Worm (Caenorhabditis elegans): ENCODE data around the gene cdo-1.

cdo-1 gene

ce11 chrX:902512-902911 lies 39.1 kb upstream of the cdo-1 start, which contains the start of gene ZC13.10:
Gene ZC13.10 (minus strand): TSS chrX:902612.
- TF ChIP-seq sma-9 (GFP tag; optimal IDR thresholded peaks at IDR 0.05) (no peak), sma-9 (tag; optimal IDR thresholded peaks at IDR 0.05) (no peak), nhr-25 (tag; optimal IDR thresholded peaks at IDR 0.05) (no peak), lin-13 (GFP tag; optimal IDR thresholded peaks at IDR 0.05) (no peak), unc-62 (GFP tag; optimal IDR thresholded peaks at IDR 0.05) (no peak), nhr-23 (tag; optimal IDR thresholded peaks at IDR 0.05) (no peak)

DNA sequence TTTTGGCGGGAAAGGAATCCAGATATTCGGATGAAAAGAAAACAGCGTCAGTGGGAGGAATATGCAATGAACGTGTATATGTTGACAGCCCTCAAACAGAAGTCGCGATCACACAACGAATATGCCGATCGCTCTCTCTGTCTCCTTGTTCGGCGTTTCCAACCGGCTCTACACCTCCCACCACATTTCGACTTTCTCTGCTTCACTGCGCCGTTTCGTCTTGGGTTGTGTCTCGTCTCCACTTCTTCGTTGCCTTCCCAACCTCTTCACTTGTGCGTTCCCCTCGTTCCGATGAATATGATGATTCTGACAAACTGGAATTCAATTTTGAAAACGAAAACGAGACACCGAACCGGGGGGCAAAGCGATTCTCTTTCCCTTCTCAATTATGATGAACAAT lies 34.6 kb upstream of the cdo-1 start, which contains the start of gene mab-7:
TSS of gene mab-7 (minus strand) at position 101 of the 400 bp plus-strand sequence.
- no peak for TF ChIP-seq ZK546.5 (tag; optimal IDR thresholded peaks at IDR 0.05)
- no peak for TF ChIP-seq skn-1 (tag; optimal IDR thresholded peaks at IDR 0.05)
- no peak for TF ChIP-seq mab-5 (tag; optimal IDR thresholded peaks at IDR 0.05)
- TF ChIP-seq ztf-4 (tag; optimal IDR thresholded peaks at IDR 0.05), result no peak
- no peak for TF ChIP-seq nhr-21 (tag; optimal IDR thresholded peaks at IDR 0.05)
- no peak for TF ChIP-seq ztf-1 (GFP tag; conservative IDR thresholded peaks at IDR 0.05)
- no peak for TF ChIP-seq ama-1 (optimal IDR thresholded peaks at IDR 0.05)
- no peak for TF ChIP-seq unc-62 (GFP tag; optimal IDR thresholded peaks at IDR 0.05)
- no peak for TF ChIP-seq ztf-11 (tag; optimal IDR thresholded peaks at IDR 0.05)
- TF ChIP-seq alr-1 (tag; optimal IDR thresholded peaks at IDR 0.05), result no peak
- TF ChIP-seq dmd-4 (tag; optimal IDR thresholded peaks at IDR 0.05), result no peak
- TF ChIP-seq lin-11 (tag; optimal IDR thresholded peaks at IDR 0.05), result no peak
- TF ChIP-seq crh-2 (tag; optimal IDR thresholded peaks at IDR 0.05), result no peak
- no peak for TF ChIP-seq sma-3 (GFP tag; optimal IDR thresholded peaks at IDR 0.05)
- TF ChIP-seq nhr-10 (tag; optimal IDR thresholded peaks at IDR 0.05), result no peak
- TF ChIP-seq blmp-1 (tag; optimal IDR thresholded peaks at IDR 0.05; ENCODE audit: insufficient read depth), result no peak
- no peak for TF ChIP-seq lin-13 (GFP tag; optimal IDR thresholded peaks at IDR 0.05)
- no peak for TF ChIP-seq lsy-2 (tag; optimal IDR thresholded peaks at IDR 0.05)
- TF ChIP-seq elt-1 (tag; optimal IDR thresholded peaks at IDR 0.05), result no peak
- no peak for TF ChIP-seq ceh-16 (tag; optimal IDR thresholded peaks at IDR 0.05)

ce11 chrX:888294-888693 lies 24.9 kb upstream of the cdo-1 start, which contains the start of gene mam-1:
Gene mam-1 (minus strand): TSS chrX:888394.
- TF ChIP-seq nhr-11 (tag; optimal IDR thresholded peaks at IDR 0.05) (no peak), sma-9 (GFP tag; optimal IDR thresholded peaks at IDR 0.05) (no peak), sma-9 (tag; optimal IDR thresholded peaks at IDR 0.05) (no peak), sem-4 (tag; optimal IDR thresholded peaks at IDR 0.05) (no peak), nhr-77 (tag; optimal IDR thresholded peaks at IDR 0.05) (no peak), snpc-4 (tag; optimal IDR thresholded peaks at IDR 0.05) (no peak), nhr-10 (tag; optimal IDR thresholded peaks at IDR 0.05) (no peak), gmeb-1 (tag; optimal IDR thresholded peaks at IDR 0.05) (no peak), elt-1 (tag; optimal IDR thresholded peaks at IDR 0.05) (no peak), ama-1 (optimal IDR thresholded peaks at IDR 0.05) (no peak), unc-55 (GFP tag; optimal IDR thresholded peaks at IDR 0.05) (no peak), lin-39 (tag; optimal IDR thresholded peaks at IDR 0.05) (no peak), ztf-1 (GFP tag; conservative IDR thresholded peaks at IDR 0.05) (no peak), dmd-4 (tag; optimal IDR thresholded peaks at IDR 0.05) (no peak)

ce11 chrX:880367-880766 lies 17.0 kb upstream of the cdo-1 start, which contains the start of gene ZC13.2:
Gene ZC13.2 (plus strand): TSS chrX:880667.
- TF ChIP-seq lin-11 (tag; optimal IDR thresholded peaks at IDR 0.05), result peak; percentile 31
- TF ChIP-seq elt-1 (tag; optimal IDR thresholded peaks at IDR 0.05), result no peak
- no peak for TF ChIP-seq skn-1 (tag; optimal IDR thresholded peaks at IDR 0.05)
- TF ChIP-seq sma-9 (GFP tag; optimal IDR thresholded peaks at IDR 0.05), result no peak
- TF ChIP-seq sma-9 (tag; optimal IDR thresholded peaks at IDR 0.05), result no peak

DNA sequence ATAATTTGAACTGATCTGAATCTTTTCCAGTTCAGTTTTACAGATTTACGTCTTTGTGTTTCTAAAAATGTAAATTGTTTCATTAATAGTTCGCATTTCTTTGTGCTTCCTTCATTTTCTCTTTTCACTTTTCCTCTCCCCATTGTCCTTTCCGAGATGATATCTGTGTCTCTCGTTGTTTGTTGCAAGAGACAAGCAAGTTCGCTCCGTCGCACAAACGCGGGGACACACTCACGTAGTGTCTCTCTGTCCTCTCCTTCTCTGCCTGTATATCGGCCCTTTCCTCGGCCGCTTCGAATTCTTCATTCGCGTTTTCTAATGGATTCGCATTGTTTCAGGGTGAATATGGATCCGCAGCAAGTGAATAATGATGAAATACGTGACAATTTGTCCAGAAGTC lies 13.6 kb upstream of the cdo-1 start, which contains the start of gene ZC13.1:
TSS of gene ZC13.1 (plus strand) at position 305 of the 400 bp plus-strand sequence.
- peak; percentile 69 for TF ChIP-seq nhr-25 (tag; optimal IDR thresholded peaks at IDR 0.05)
- peak; percentile 85 for TF ChIP-seq fos-1 (tag; optimal IDR thresholded peaks at IDR 0.05)
- TF ChIP-seq sem-4 (tag; optimal IDR thresholded peaks at IDR 0.05), result peak; percentile 55
- TF ChIP-seq C34F6.9 (tag; optimal IDR thresholded peaks at IDR 0.05), result peak; percentile 87
- TF ChIP-seq mdl-1 (tag; optimal IDR thresholded peaks at IDR 0.05), result no peak
- no peak for TF ChIP-seq ztf-11 (tag; optimal IDR thresholded peaks at IDR 0.05)
- TF ChIP-seq egl-27 (tag; optimal IDR thresholded peaks at IDR 0.05), result peak; percentile 4
- TF ChIP-seq ZK546.5 (tag; optimal IDR thresholded peaks at IDR 0.05), result no peak
- no peak for TF ChIP-seq nhr-21 (tag; optimal IDR thresholded peaks at IDR 0.05)
- peak; percentile 33 for TF ChIP-seq lin-11 (tag; optimal IDR thresholded peaks at IDR 0.05)
- TF ChIP-seq nhr-6 (tag; optimal IDR thresholded peaks at IDR 0.05), result no peak
- TF ChIP-seq sma-9 (GFP tag; optimal IDR thresholded peaks at IDR 0.05), result peak; percentile 60
- TF ChIP-seq sma-9 (tag; optimal IDR thresholded peaks at IDR 0.05), result no peak
- no peak for TF ChIP-seq dmd-4 (tag; optimal IDR thresholded peaks at IDR 0.05)
- TF ChIP-seq ama-1 (optimal IDR thresholded peaks at IDR 0.05), result no peak
- no peak for TF ChIP-seq mab-5 (tag; optimal IDR thresholded peaks at IDR 0.05)
- no peak for TF ChIP-seq peb-1 (tag; optimal IDR thresholded peaks at IDR 0.05)
- no peak for TF ChIP-seq skn-1 (tag; optimal IDR thresholded peaks at IDR 0.05)
- TF ChIP-seq lsy-2 (tag; optimal IDR thresholded peaks at IDR 0.05), result peak; percentile 6 to 67
- TF ChIP-seq elt-3 (tag; optimal IDR thresholded peaks at IDR 0.05), result no peak
- TF ChIP-seq mbf-1 (tag; optimal IDR thresholded peaks at IDR 0.05), result no peak
- TF ChIP-seq ztf-4 (tag; optimal IDR thresholded peaks at IDR 0.05), result no peak
- peak; percentile 64 for TF ChIP-seq crh-2 (tag; optimal IDR thresholded peaks at IDR 0.05)
- no peak for TF ChIP-seq nhr-77 (tag; optimal IDR thresholded peaks at IDR 0.05)
- TF ChIP-seq ceh-82 (tag; optimal IDR thresholded peaks at IDR 0.05), result no peak
- no peak for TF ChIP-seq Y55F3AM.14 (GFP tag; optimal IDR thresholded peaks at IDR 0.05)
- no peak for TF ChIP-seq nhr-12 (tag; optimal IDR thresholded peaks at IDR 0.05)
- TF ChIP-seq snpc-4 (tag; optimal IDR thresholded peaks at IDR 0.05), result peak; percentile 4
- TF ChIP-seq ztf-1 (GFP tag; conservative IDR thresholded peaks at IDR 0.05), result no peak
- TF ChIP-seq F13H6.1 (tag; optimal IDR thresholded peaks at IDR 0.05), result peak; percentile 40

All from whole organism, L2 larva.